Worm (Caenorhabditis elegans): ENCODE results near the gene slc-25A18.1.

slc-25A18.1 gene

ce11 chrX:14959393-14960073 lies 44.2 kb downstream of the slc-25A18.1 start:
- TF ChIP-seq ceh-82 (tag; optimal IDR thresholded peaks at IDR 0.05): no peak
- TF ChIP-seq nhr-67 (tag; optimal IDR thresholded peaks at IDR 0.05): no peak
- TF ChIP-seq ama-1 (optimal IDR thresholded peaks at IDR 0.05): no peak
- no peak for TF ChIP-seq nhr-237 (tag; optimal IDR thresholded peaks at IDR 0.05)
- TF ChIP-seq tbx-2 (tag; optimal IDR thresholded peaks at IDR 0.05): no peak
- TF ChIP-seq nhr-77 (tag; optimal IDR thresholded peaks at IDR 0.05): no peak

- TF ChIP-seq nfya-1 (tag; optimal IDR thresholded peaks at IDR 0.05; ENCODE audit: insufficient read depth): no peak
- TF ChIP-seq nhr-12 (tag; optimal IDR thresholded peaks at IDR 0.05): no peak
- TF ChIP-seq ceh-28 (tag; optimal IDR thresholded peaks at IDR 0.05): no peak
- no peak for TF ChIP-seq nhr-11 (tag; optimal IDR thresholded peaks at IDR 0.05)
- TF ChIP-seq fkh-2 (tag; optimal IDR thresholded peaks at IDR 0.05): no peak
- TF ChIP-seq fkh-10 (GFP tag; optimal IDR thresholded peaks at IDR 0.05): no peak
- no peak for TF ChIP-seq nhr-76 (tag; optimal IDR thresholded peaks at IDR 0.05)
- no peak for TF ChIP-seq ztf-4 (tag; optimal IDR thresholded peaks at IDR 0.05)
- TF ChIP-seq ZK546.5 (tag; optimal IDR thresholded peaks at IDR 0.05): no peak
- no peak for TF ChIP-seq hmg-11 (tag; optimal IDR thresholded peaks at IDR 0.05)
Observed at ce11 chrX:14958401-14958800, 45.3 kb downstream of the slc-25A18.1 start.

DNA sequence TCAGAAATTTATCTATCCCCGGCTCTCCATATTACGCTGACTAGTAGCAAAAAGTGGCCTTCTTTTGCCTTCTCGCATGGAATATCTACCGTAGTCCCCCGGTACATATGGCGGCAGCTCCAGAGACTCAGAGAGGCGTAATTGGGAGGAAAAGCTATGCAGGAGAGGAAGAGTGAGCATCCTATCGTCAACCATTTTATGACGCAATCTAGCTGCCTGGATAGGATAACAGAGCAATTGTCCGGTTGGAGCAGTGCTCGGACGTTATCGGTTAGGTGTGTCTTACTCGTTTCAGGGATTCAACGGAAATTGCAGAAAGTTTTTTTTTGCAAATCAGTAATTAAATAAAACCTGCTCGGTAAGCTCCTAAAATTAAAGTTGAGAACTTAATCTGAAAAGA lies 46.6 kb downstream of the slc-25A18.1 start:
- TF ChIP-seq fos-1 (tag; optimal IDR thresholded peaks at IDR 0.05) (no peak), unc-62 (GFP tag; optimal IDR thresholded peaks at IDR 0.05) (no peak), skn-1 (tag; optimal IDR thresholded peaks at IDR 0.05) (no peak), elt-2 (tag; optimal IDR thresholded peaks at IDR 0.05) (no peak), ztf-4 (tag; optimal IDR thresholded peaks at IDR 0.05) (no peak), ceh-16 (tag; optimal IDR thresholded peaks at IDR 0.05) (no peak), snpc-4 (tag; optimal IDR thresholded peaks at IDR 0.05) (no peak), nhr-43 (tag; optimal IDR thresholded peaks at IDR 0.05; ENCODE audit: poor library complexity, severe bottlenecking) (no peak), fkh-10 (GFP tag; optimal IDR thresholded peaks at IDR 0.05) (no peak), ceh-28 (tag; optimal IDR thresholded peaks at IDR 0.05) (no peak), eor-1 (tag; optimal IDR thresholded peaks at IDR 0.05) (no peak), lin-15B (tag; optimal IDR thresholded peaks at IDR 0.05) (no peak), R02D3.7 (tag; optimal IDR thresholded peaks at IDR 0.05) (no peak), lin-39 (tag; optimal IDR thresholded peaks at IDR 0.05) (no peak), jun-1 (tag; optimal IDR thresholded peaks at IDR 0.05) (no peak)

ce11 chrX:14954548-14954947 lies 49.2 kb downstream of the slc-25A18.1 start, which contains the start of gene pag-3:
Gene pag-3 (minus strand): TSS chrX:14954648.
- no peak for TF ChIP-seq sea-2 (GFP tag; optimal IDR thresholded peaks at IDR 0.05)
- no peak for TF ChIP-seq nhr-12 (tag; optimal IDR thresholded peaks at IDR 0.05)
- TF ChIP-seq elt-2 (tag; optimal IDR thresholded peaks at IDR 0.05): no peak
- TF ChIP-seq pqm-1 (tag; optimal IDR thresholded peaks at IDR 0.05): no peak
- TF ChIP-seq tbx-2 (tag; optimal IDR thresholded peaks at IDR 0.05): no peak
- TF ChIP-seq nhr-11 (tag; optimal IDR thresholded peaks at IDR 0.05): no peak
- no peak for TF ChIP-seq daf-12 (tag; optimal IDR thresholded peaks at IDR 0.05)
- no peak for TF ChIP-seq nhr-23 (tag; optimal IDR thresholded peaks at IDR 0.05)
- no peak for TF ChIP-seq ztf-4 (tag; optimal IDR thresholded peaks at IDR 0.05)
- no peak for TF ChIP-seq lsy-12 (tag; optimal IDR thresholded peaks at IDR 0.05)

Data from whole organism, L3 larva.